Worm (Caenorhabditis elegans) whole organism, L1 larva: ENCODE data around the gene H17B01.5.
A peak's percentile ranks its signal among the peaks of the same experiment; 100 is the strongest.

ENCODE experiments used
- C04F5.9 ChIP-seq: sonication (generic microtip); optimal IDR thresholded peaks from 2 replicates; lab custom pipeline; 2016; ENCODE audit warnings: missing genetic modification characterization, missing compliant biosample characterization
- C16A3.4 ChIP-seq: fragments of 150-350 bp; optimal IDR thresholded peaks from 2 replicates; lab custom pipeline; 2014; ENCODE audit warnings: missing biosample characterization, missing genetic modification characterization
- C34B4.2 ChIP-seq: sonication (generic microtip); optimal IDR thresholded peaks from 2 replicates; lab custom pipeline; 2017; ENCODE audit warnings: mild to moderate bottlenecking, missing genetic modification characterization, missing compliant biosample characterization
- F16B12.6 ChIP-seq: fragments of 150-350 bp; optimal IDR thresholded peaks from 2 replicates; lab custom pipeline; 2014; ENCODE audit warnings: missing biosample characterization, missing genetic modification characterization
- alr-1 ChIP-seq: fragments of 200-800 bp; sonication (Bioruptor generic); optimal IDR thresholded peaks from 2 replicates; lab custom pipeline; 2018; ENCODE audit warnings: borderline replicate concordance, mild to moderate bottlenecking, missing genetic modification characterization, missing compliant biosample characterization
- aly-2 ChIP-seq: fragments of 150-350 bp; optimal IDR thresholded peaks from 2 replicates; lab custom pipeline; 2014; ENCODE audit warnings: missing biosample characterization, missing genetic modification characterization
- ama-1 ChIP-seq: fragments of 150-350 bp; optimal IDR thresholded peaks from 2 replicates; lab custom pipeline; 2014
- ceh-63 ChIP-seq: fragments of 200-800 bp; sonication (Bioruptor generic); optimal IDR thresholded peaks from 2 replicates; lab custom pipeline; 2018; ENCODE audit warnings: mild to moderate bottlenecking, missing genetic modification characterization, missing compliant biosample characterization
- ceh-8 ChIP-seq: fragments of 200-800 bp; sonication (Bioruptor generic); optimal IDR thresholded peaks from 2 replicates; lab custom pipeline; 2018; ENCODE audit warnings: mild to moderate bottlenecking, missing genetic modification characterization, moderate library complexity, missing compliant biosample characterization
- ceh-82 ChIP-seq, 3 experiments: fragments of 150-350 bp in 1 of 3; sonication (generic microtip) in 2 of 3; optimal IDR thresholded peaks; 2 replicates each; lab custom pipeline; 2014 to 2017; ENCODE audit warnings: missing biosample characterization in 3 of 3, missing genetic modification characterization in 3 of 3
- ceh-88 ChIP-seq: fragments of 200-800 bp; sonication (Bioruptor generic); IDR thresholded peaks from 2 replicates; pipeline ENCODE4 v1.3.6; 2022; ENCODE audit warnings: missing genetic modification characterization, missing compliant biosample characterization
- ceh-90 ChIP-seq: sonication (generic microtip); optimal IDR thresholded peaks from 2 replicates; lab custom pipeline; 2016; ENCODE audit warnings: missing genetic modification characterization, missing compliant biosample characterization
- efl-1 ChIP-seq, 4 experiments: fragments of 150-350 bp; optimal IDR thresholded peaks in 3 of 4; peaks in 1 of 4; 1 replicate in 1 of 4; 2 replicates in 3 of 4; lab custom pipeline; 2014; ENCODE audit warnings: missing biosample characterization in 2 of 4, missing genetic modification characterization in 2 of 4, missing genetic modification reagents in 2 of 4
- efl-3 ChIP-seq: fragments of 200-800 bp; sonication (Bioruptor generic); optimal IDR thresholded peaks from 2 replicates; lab custom pipeline; 2018; ENCODE audit warnings: mild to moderate bottlenecking, missing genetic modification characterization, missing compliant biosample characterization
- egl-13 ChIP-seq: sonication (generic microtip); optimal IDR thresholded peaks from 2 replicates; lab custom pipeline; 2016; ENCODE audit warnings: missing genotype, missing genetic modification reagents, missing genetic modification characterization, missing compliant biosample characterization
- egl-27 ChIP-seq, 2 experiments: fragments of 150-350 bp in 1 of 2; sonication (generic microtip); optimal IDR thresholded peaks; 3 replicates each; lab custom pipeline; 2017 to 2018; ENCODE audit warnings: missing biosample characterization in 2 of 2, missing genetic modification characterization in 2 of 2, missing genetic modification reagents in 2 of 2
- elt-2 ChIP-seq: sonication (generic microtip); optimal IDR thresholded peaks from 2 replicates; lab custom pipeline; 2016; ENCODE audit warnings: missing genetic modification characterization, mild to moderate bottlenecking, inconsistent platforms, missing compliant biosample characterization, missing genetic modification reagents
- elt-3 ChIP-seq, 6 experiments: fragments of 150-350 bp in 1 of 6; sonication (generic microtip); optimal IDR thresholded peaks; 2 replicates each; lab custom pipeline; 2017 to 2018; ENCODE audit warnings: missing biosample characterization in 6 of 6, missing genetic modification characterization in 6 of 6, inconsistent platforms in 1 of 6
- fkh-10 ChIP-seq: sonication (generic microtip); optimal IDR thresholded peaks from 2 replicates; lab custom pipeline; 2017; ENCODE audit warnings: missing biosample characterization, missing genetic modification reagents, missing genetic modification characterization
- fkh-4 ChIP-seq: sonication (generic microtip); optimal IDR thresholded peaks from 2 replicates; lab custom pipeline; 2016; ENCODE audit warnings: missing compliant biosample characterization, missing genetic modification characterization, borderline replicate concordance
- fkh-8 ChIP-seq: sonication (generic microtip); optimal IDR thresholded peaks from 2 replicates; lab custom pipeline; 2016; ENCODE audit warnings: mild to moderate bottlenecking, missing genetic modification characterization, missing compliant biosample characterization
- fos-1 ChIP-seq: fragments of 150-350 bp; optimal IDR thresholded peaks from 2 replicates; lab custom pipeline; 2014; ENCODE audit warnings: missing biosample characterization, missing genetic modification characterization
- hlh-17 ChIP-seq: fragments of 200-800 bp; sonication (Bioruptor generic); optimal IDR thresholded peaks from 2 replicates; lab custom pipeline; 2018; ENCODE audit warnings: missing genetic modification characterization, mild to moderate bottlenecking, missing compliant biosample characterization, moderate library complexity, borderline replicate concordance
- hpl-2 ChIP-seq: fragments of 150-350 bp; optimal IDR thresholded peaks from 2 replicates; lab custom pipeline; 2014; ENCODE audit warnings: missing biosample characterization, missing genetic modification reagents, missing genetic modification characterization
- irx-1 ChIP-seq: sonication (generic microtip); optimal IDR thresholded peaks from 2 replicates; lab custom pipeline; 2016; ENCODE audit warnings: missing genetic modification characterization, missing compliant biosample characterization
- isw-1 ChIP-seq: fragments of 200-800 bp; sonication (Bioruptor generic); IDR thresholded peaks from 2 replicates; pipeline ENCODE4 v1.3.6; 2022; ENCODE audit warnings: missing genetic modification characterization, missing compliant biosample characterization
- lin-13 ChIP-seq: fragments of 150-350 bp; optimal IDR thresholded peaks from 2 replicates; lab custom pipeline; 2014; ENCODE audit warnings: missing biosample characterization, missing genetic modification reagents, missing genetic modification characterization
- lin-15B ChIP-seq: fragments of 150-350 bp; sonication (generic microtip); optimal IDR thresholded peaks from 3 replicates; lab custom pipeline; 2014; ENCODE audit warnings: missing biosample characterization, missing genetic modification characterization
- lir-3 ChIP-seq: sonication (generic microtip); optimal IDR thresholded peaks from 2 replicates; lab custom pipeline; 2016; ENCODE audit warnings: mild to moderate bottlenecking, missing genetic modification characterization, moderate library complexity, missing compliant biosample characterization; ENCODE audit not compliant: poor library complexity
- mab-9 ChIP-seq: fragments of 200-800 bp; sonication (Bioruptor generic); IDR thresholded peaks from 2 replicates; pipeline ENCODE4 v1.3.6; 2022; ENCODE audit warnings: missing genetic modification reagents, missing genetic modification characterization, missing compliant biosample characterization
- mdl-1 ChIP-seq, 2 experiments: fragments of 150-350 bp; optimal IDR thresholded peaks; 2 replicates each; lab custom pipeline; 2014 to 2017; ENCODE audit warnings: missing biosample characterization in 2 of 2, missing genetic modification characterization in 2 of 2, inconsistent platforms in 1 of 2
- nhr-11 ChIP-seq: fragments of 150-350 bp; optimal IDR thresholded peaks from 2 replicates; lab custom pipeline; 2014; ENCODE audit warnings: missing biosample characterization, missing genetic modification characterization
- nhr-12 ChIP-seq: sonication (generic microtip); optimal IDR thresholded peaks from 2 replicates; lab custom pipeline; 2017; ENCODE audit warnings: missing biosample characterization, missing genetic modification characterization
- nhr-19 ChIP-seq: fragments of 200-800 bp; sonication (Bioruptor generic); conservative IDR thresholded peaks from 2 replicates; pipeline ENCODE4 v1.3.6; 2022; ENCODE audit warnings: missing genetic modification characterization, missing compliant biosample characterization
- nhr-20 ChIP-seq: sonication (generic microtip); optimal IDR thresholded peaks from 2 replicates; lab custom pipeline; 2016; ENCODE audit warnings: mild to moderate bottlenecking, missing genetic modification characterization, missing compliant biosample characterization
- nhr-237 ChIP-seq: fragments of 150-350 bp; optimal IDR thresholded peaks from 2 replicates; lab custom pipeline; 2014; ENCODE audit warnings: missing biosample characterization, missing genetic modification characterization
- nhr-47 ChIP-seq: sonication (generic microtip); optimal IDR thresholded peaks from 2 replicates; lab custom pipeline; 2016; ENCODE audit warnings: mild to moderate bottlenecking, missing genetic modification characterization, moderate library complexity, missing compliant biosample characterization
- nhr-71 ChIP-seq: sonication (generic microtip); optimal IDR thresholded peaks from 2 replicates; lab custom pipeline; 2016; ENCODE audit warnings: mild to moderate bottlenecking, missing genetic modification characterization, moderate library complexity, missing compliant biosample characterization
- nhr-76 ChIP-seq: sonication (generic microtip); optimal IDR thresholded peaks from 2 replicates; lab custom pipeline; 2017; ENCODE audit warnings: missing biosample characterization, missing genetic modification characterization
- nhr-77 ChIP-seq: fragments of 150-350 bp; optimal IDR thresholded peaks from 2 replicates; lab custom pipeline; 2014; ENCODE audit warnings: missing biosample characterization, missing genetic modification characterization
- nhr-84 ChIP-seq: sonication (generic microtip); optimal IDR thresholded peaks from 2 replicates; lab custom pipeline; 2017; ENCODE audit warnings: missing biosample characterization, missing genetic modification characterization
- nhr-85 ChIP-seq: sonication (generic microtip); peaks from one replicate; lab custom pipeline; 2016; ENCODE audit warnings: missing genetic modification characterization, inconsistent platforms, missing compliant biosample characterization
- nhr-90 ChIP-seq: sonication (generic microtip); optimal IDR thresholded peaks from 2 replicates; lab custom pipeline; 2016; ENCODE audit warnings: mild to moderate bottlenecking, missing genetic modification characterization, missing compliant biosample characterization; ENCODE audit not compliant: poor library complexity
- pax-3 ChIP-seq: fragments of 200-800 bp; sonication (Bioruptor generic); optimal IDR thresholded peaks from 2 replicates; lab custom pipeline; 2018; ENCODE audit warnings: mild to moderate bottlenecking, missing genetic modification characterization, moderate library complexity, missing compliant biosample characterization
- rnt-1 ChIP-seq: sonication (generic microtip); optimal IDR thresholded peaks from 2 replicates; lab custom pipeline; 2016; ENCODE audit warnings: mild to moderate bottlenecking, missing genetic modification characterization, moderate library complexity, missing compliant biosample characterization
- snpc-4 ChIP-seq: fragments of 150-350 bp; optimal IDR thresholded peaks from 2 replicates; lab custom pipeline; 2014; ENCODE audit warnings: missing biosample characterization, missing genetic modification characterization
- sup-37 ChIP-seq: fragments of 200-800 bp; sonication (Bioruptor generic); optimal IDR thresholded peaks from 2 replicates; lab custom pipeline; 2018; ENCODE audit warnings: mild to moderate bottlenecking, missing genetic modification characterization, missing compliant biosample characterization
- tbx-2 ChIP-seq: sonication (generic microtip); optimal IDR thresholded peaks from 2 replicates; lab custom pipeline; 2016; ENCODE audit warnings: missing genetic modification characterization, missing compliant biosample characterization
- unc-86 ChIP-seq: sonication (generic microtip); optimal IDR thresholded peaks from 2 replicates; lab custom pipeline; 2016; ENCODE audit warnings: missing genetic modification characterization, missing compliant biosample characterization
- zag-1 ChIP-seq: fragments of 150-350 bp; optimal IDR thresholded peaks from 2 replicates; lab custom pipeline; 2014; ENCODE audit warnings: missing biosample characterization, missing genetic modification characterization
- ztf-4 ChIP-seq: fragments of 150-350 bp; optimal IDR thresholded peaks from 2 replicates; lab custom pipeline; 2014; ENCODE audit warnings: missing biosample characterization, missing genetic modification characterization

H17B01.5 gene

ce11 chrII:1437449-1438335 lies 35.7 kb downstream of the H17B01.5 start, which contains the start of gene nol-6:
Gene nol-6 (minus strand): TSS chrII:1437499.
- TF ChIP-seq egl-13 (tag; lab: Kevin White, UChicago): no peak
- peak; percentile 26 for TF ChIP-seq lin-15B (tag; lab: Kevin White, UChicago)
- TF ChIP-seq nhr-90: peak; percentile 12
- TF ChIP-seq nhr-85 (tag; lab: Kevin White, UChicago): peak; percentile 56
- no peak for TF ChIP-seq C16A3.4 (tag; lab: Kevin White, UChicago)
- no peak for TF ChIP-seq hlh-17 (GFP tag; lab: Kevin White, UChicago)
- no peak for TF ChIP-seq mab-9 (GFP tag; lab: Robert Waterston, UW)
- TF ChIP-seq snpc-4: no peak
- no peak for TF ChIP-seq lir-3 (tag; lab: Kevin White, UChicago)
- TF ChIP-seq ceh-82 (tag; optimal IDR thresholded peaks at IDR 0.05; lab: Kevin White, UChicago): peak in 2 of 3 experiments; percentile 6 to 47
- TF ChIP-seq efl-3 (GFP tag; lab: Kevin White, UChicago): no peak
- no peak for TF ChIP-seq nhr-19
- TF ChIP-seq sup-37 (GFP tag; lab: Kevin White, UChicago): no peak
- no peak for TF ChIP-seq C04F5.9 (tag; lab: Kevin White, UChicago)
- no peak for TF ChIP-seq egl-27 (tag; optimal IDR thresholded peaks at IDR 0.05; lab: Kevin White, UChicago)
- no peak for TF ChIP-seq nhr-71 (tag; lab: Kevin White, UChicago)
- no peak for TF ChIP-seq hpl-2 (GFP tag; lab: Kevin White, UChicago)
- no peak for TF ChIP-seq nhr-47 (tag; lab: Kevin White, UChicago)
- no peak for TF ChIP-seq lin-13 (GFP tag; lab: Kevin White, UChicago)
- TF ChIP-seq nhr-84 (tag; lab: Kevin White, UChicago): no peak
- no peak for TF ChIP-seq irx-1
- TF ChIP-seq nhr-20 (tag; lab: Kevin White, UChicago): peak; percentile 67
- peak in 1 of 2 experiments; percentile 10 for TF ChIP-seq mdl-1 (tag; optimal IDR thresholded peaks at IDR 0.05; lab: Kevin White, UChicago)
- peak in 1 of 6 experiments; percentile 13 for TF ChIP-seq elt-3 (tag; optimal IDR thresholded peaks at IDR 0.05; lab: Kevin White, UChicago)
- no peak for TF ChIP-seq nhr-76 (tag; lab: Kevin White, UChicago)
- no peak for TF ChIP-seq ceh-88 (GFP tag; lab: Robert Waterston, UW)
- no peak for TF ChIP-seq ama-1
- no peak for TF ChIP-seq rnt-1 (tag; lab: Kevin White, UChicago)
- TF ChIP-seq elt-2 (tag; lab: Kevin White, UChicago): no peak
- no peak for TF ChIP-seq C34B4.2
- TF ChIP-seq efl-1 (optimal IDR thresholded peaks at IDR 0.05; lab: Kevin White, UChicago): peak; percentile 92 to 93
- TF ChIP-seq efl-1 (GFP tag; optimal IDR thresholded peaks at IDR 0.05 in 1 of 2; lab: Kevin White, UChicago): peak; percentile 92 to 99
- TF ChIP-seq F16B12.6 (tag; lab: Kevin White, UChicago): peak; percentile 46
- no peak for TF ChIP-seq aly-2 (tag; lab: Kevin White, UChicago)
- no peak for TF ChIP-seq nhr-12 (tag; lab: Kevin White, UChicago)
- peak; percentile 9 for TF ChIP-seq nhr-77 (tag; lab: Kevin White, UChicago)
- no peak for TF ChIP-seq nhr-237
- TF ChIP-seq alr-1: no peak
- TF ChIP-seq ceh-63 (GFP tag; lab: Kevin White, UChicago): no peak
- TF ChIP-seq zag-1 (tag; lab: Kevin White, UChicago): no peak
- TF ChIP-seq isw-1: peak; percentile 39
- no peak for TF ChIP-seq fkh-10 (GFP tag; lab: Kevin White, UChicago)
- no peak for TF ChIP-seq fkh-4 (tag; lab: Kevin White, UChicago)
- TF ChIP-seq nhr-11 (tag; lab: Kevin White, UChicago): no peak
- no peak for TF ChIP-seq pax-3 (tag; lab: Kevin White, UChicago)
- TF ChIP-seq fkh-8: no peak
- TF ChIP-seq unc-86 (tag; lab: Kevin White, UChicago): no peak
- TF ChIP-seq ceh-8: no peak
- TF ChIP-seq ztf-4 (tag; lab: Kevin White, UChicago): no peak
- TF ChIP-seq ceh-90: no peak
- TF ChIP-seq tbx-2 (tag; lab: Kevin White, UChicago): peak; percentile 41
- TF ChIP-seq fos-1 (tag; lab: Kevin White, UChicago): no peak
